Worm (Caenorhabditis elegans) whole organism, L2 larva: ENCODE data around the gene C14A11.6.

Source experiments
- C34F6.9 ChIP-seq: fragments of 150-350 bp; optimal IDR thresholded peaks from 2 replicates; lab custom pipeline; 2014; ENCODE audit warnings: missing biosample characterization, missing genetic modification characterization
- R02D3.7 ChIP-seq: fragments of 150-350 bp; optimal IDR thresholded peaks from 2 replicates; lab custom pipeline; 2014; ENCODE audit warnings: missing biosample characterization, missing genetic modification characterization
- Y55F3AM.14 ChIP-seq: fragments of 200-800 bp; sonication (Bioruptor generic); optimal IDR thresholded peaks from 2 replicates; lab custom pipeline; 2018; ENCODE audit warnings: mild to moderate bottlenecking, missing genetic modification characterization, missing compliant biosample characterization
- ZK546.5 ChIP-seq: sonication (generic microtip); optimal IDR thresholded peaks from 2 replicates; lab custom pipeline; 2017; ENCODE audit warnings: missing biosample characterization, missing genetic modification characterization
- alr-1 ChIP-seq: fragments of 150-350 bp; optimal IDR thresholded peaks from 2 replicates; lab custom pipeline; 2014; ENCODE audit warnings: missing biosample characterization, missing genetic modification characterization
- ama-1 ChIP-seq: fragments of 150-350 bp; optimal IDR thresholded peaks from 2 replicates; lab custom pipeline; 2018; ENCODE audit warnings: inconsistent platforms
- blmp-1 ChIP-seq: sonication (generic microtip); optimal IDR thresholded peaks from 2 replicates; lab custom pipeline; 2017; ENCODE audit warnings: missing genetic modification characterization, mild to moderate bottlenecking, missing compliant biosample characterization, antibody characterized with exemption, moderate library complexity; ENCODE audit not compliant: insufficient read depth
- ceh-16 ChIP-seq: fragments of 150-350 bp; optimal IDR thresholded peaks from 2 replicates; lab custom pipeline; 2014; ENCODE audit warnings: missing biosample characterization, missing genetic modification characterization
- ceh-82 ChIP-seq: fragments of 150-350 bp; optimal IDR thresholded peaks from 2 replicates; lab custom pipeline; 2014; ENCODE audit warnings: missing biosample characterization, missing genetic modification characterization
- crh-2 ChIP-seq: sonication (generic microtip); optimal IDR thresholded peaks from 2 replicates; lab custom pipeline; 2017; ENCODE audit warnings: missing biosample characterization, missing genetic modification characterization
- egl-27 ChIP-seq: sonication (generic microtip); optimal IDR thresholded peaks from 3 replicates; lab custom pipeline; 2017; ENCODE audit warnings: missing biosample characterization, missing genetic modification reagents, missing genetic modification characterization
- elt-1 ChIP-seq: fragments of 150-350 bp; optimal IDR thresholded peaks from 2 replicates; lab custom pipeline; 2014; ENCODE audit warnings: missing biosample characterization, missing genetic modification characterization
- elt-3 ChIP-seq: sonication (generic microtip); optimal IDR thresholded peaks from 2 replicates; lab custom pipeline; 2017; ENCODE audit warnings: missing biosample characterization, missing genetic modification characterization
- fos-1 ChIP-seq: fragments of 150-350 bp; optimal IDR thresholded peaks from 2 replicates; lab custom pipeline; 2014; ENCODE audit warnings: missing biosample characterization, missing genetic modification characterization
- gmeb-1 ChIP-seq: fragments of 150-350 bp; optimal IDR thresholded peaks from 2 replicates; lab custom pipeline; 2014; ENCODE audit warnings: missing biosample characterization, missing genetic modification characterization
- lin-11 ChIP-seq: fragments of 150-350 bp; sonication (generic microtip); optimal IDR thresholded peaks from 2 replicates; lab custom pipeline; 2014; ENCODE audit warnings: missing biosample characterization, missing genetic modification characterization, inconsistent platforms, mixed read lengths
- lin-13 ChIP-seq: fragments of 150-350 bp; optimal IDR thresholded peaks from 2 replicates; lab custom pipeline; 2014; ENCODE audit warnings: missing biosample characterization, missing genetic modification reagents, missing genetic modification characterization
- lin-39 ChIP-seq: fragments of 150-350 bp; optimal IDR thresholded peaks from 2 replicates; lab custom pipeline; 2014; ENCODE audit warnings: missing biosample characterization, missing genetic modification reagents, missing genetic modification characterization
- lsy-2 ChIP-seq, 2 experiments: fragments of 150-350 bp in 1 of 2; sonication (generic microtip) in 1 of 2; optimal IDR thresholded peaks; 2 replicates each; lab custom pipeline; 2014 to 2017; ENCODE audit warnings: missing biosample characterization in 2 of 2, missing genetic modification characterization in 2 of 2
- mbf-1 ChIP-seq: sonication (generic microtip); optimal IDR thresholded peaks from 2 replicates; lab custom pipeline; 2017; ENCODE audit warnings: missing biosample characterization, missing genetic modification characterization
- mdl-1 ChIP-seq, 2 experiments: fragments of 150-350 bp in 1 of 2; sonication (generic microtip) in 1 of 2; optimal IDR thresholded peaks; 2 replicates each; lab custom pipeline; 2017; ENCODE audit warnings: missing biosample characterization in 2 of 2, missing genetic modification characterization in 2 of 2
- nhr-11 ChIP-seq: fragments of 150-350 bp; optimal IDR thresholded peaks from 2 replicates; lab custom pipeline; 2014; ENCODE audit warnings: missing biosample characterization, missing genetic modification characterization
- nhr-12 ChIP-seq: fragments of 150-350 bp; optimal IDR thresholded peaks from 2 replicates; lab custom pipeline; 2014; ENCODE audit warnings: missing biosample characterization, missing genetic modification characterization
- nhr-21 ChIP-seq: fragments of 150-350 bp; optimal IDR thresholded peaks from 2 replicates; lab custom pipeline; 2014; ENCODE audit warnings: missing biosample characterization, missing genetic modification characterization
- nhr-23 ChIP-seq: fragments of 150-350 bp; optimal IDR thresholded peaks from 2 replicates; lab custom pipeline; 2014; ENCODE audit warnings: missing biosample characterization, missing genetic modification reagents, missing genetic modification characterization
- nhr-237 ChIP-seq: fragments of 150-350 bp; optimal IDR thresholded peaks from 2 replicates; lab custom pipeline; 2014; ENCODE audit warnings: missing biosample characterization, missing genetic modification characterization
- nhr-25 ChIP-seq: fragments of 150-350 bp; sonication (generic microtip); optimal IDR thresholded peaks from 3 replicates; lab custom pipeline; 2014; ENCODE audit warnings: missing biosample characterization, missing genetic modification characterization
- nhr-6 ChIP-seq: fragments of 150-350 bp; optimal IDR thresholded peaks from 2 replicates; lab custom pipeline; 2014; ENCODE audit warnings: missing biosample characterization, missing genetic modification characterization
- peb-1 ChIP-seq: fragments of 150-350 bp; optimal IDR thresholded peaks from 2 replicates; lab custom pipeline; 2014; ENCODE audit warnings: missing biosample characterization, missing genetic modification characterization
- sem-4 ChIP-seq: fragments of 150-350 bp; optimal IDR thresholded peaks from 2 replicates; lab custom pipeline; 2014; ENCODE audit warnings: missing biosample characterization, missing genetic modification reagents, missing genetic modification characterization
- sma-3 ChIP-seq: sonication (generic microtip); optimal IDR thresholded peaks from 2 replicates; lab custom pipeline; 2016; ENCODE audit warnings: missing genetic modification reagents, missing genetic modification characterization, missing compliant biosample characterization
- sma-9 ChIP-seq, 2 experiments: fragments of 150-350 bp in 1 of 2; sonication (generic microtip) in 1 of 2; optimal IDR thresholded peaks; 2 replicates each; lab custom pipeline; 2014 to 2016; ENCODE audit warnings: missing genetic modification characterization in 2 of 2, mild to moderate bottlenecking in 1 of 2, missing biosample characterization in 1 of 2, missing compliant biosample characterization in 1 of 2, missing genetic modification reagents in 1 of 2, moderate library complexity in 1 of 2
- snpc-4 ChIP-seq: fragments of 150-350 bp; optimal IDR thresholded peaks from 2 replicates; lab custom pipeline; 2014; ENCODE audit warnings: missing biosample characterization, missing genetic modification characterization
- unc-39 ChIP-seq: fragments of 150-350 bp; optimal IDR thresholded peaks from 2 replicates; lab custom pipeline; 2014; ENCODE audit warnings: missing biosample characterization, missing genetic modification characterization
- unc-55 ChIP-seq: fragments of 150-350 bp; sonication (generic microtip); optimal IDR thresholded peaks from 3 replicates; lab custom pipeline; 2014; ENCODE audit warnings: missing biosample characterization, missing genetic modification reagents, missing genetic modification characterization
- unc-62 ChIP-seq: fragments of 150-350 bp; optimal IDR thresholded peaks from 2 replicates; lab custom pipeline; 2014; ENCODE audit warnings: missing biosample characterization, missing genetic modification reagents, missing genetic modification characterization
- ztf-1 ChIP-seq: fragments of 200-800 bp; sonication (Bioruptor generic); conservative IDR thresholded peaks from 2 replicates; pipeline ENCODE4 v1.3.6; 2022; ENCODE audit warnings: missing genetic modification characterization, missing compliant biosample characterization
- ztf-11 ChIP-seq: sonication (generic microtip); optimal IDR thresholded peaks from 2 replicates; lab custom pipeline; 2017; ENCODE audit warnings: missing biosample characterization, missing genetic modification characterization
- ztf-4 ChIP-seq: fragments of 150-350 bp; optimal IDR thresholded peaks from 2 replicates; lab custom pipeline; 2014; ENCODE audit warnings: missing biosample characterization, missing genetic modification characterization

Gene C14A11.6

DNA sequence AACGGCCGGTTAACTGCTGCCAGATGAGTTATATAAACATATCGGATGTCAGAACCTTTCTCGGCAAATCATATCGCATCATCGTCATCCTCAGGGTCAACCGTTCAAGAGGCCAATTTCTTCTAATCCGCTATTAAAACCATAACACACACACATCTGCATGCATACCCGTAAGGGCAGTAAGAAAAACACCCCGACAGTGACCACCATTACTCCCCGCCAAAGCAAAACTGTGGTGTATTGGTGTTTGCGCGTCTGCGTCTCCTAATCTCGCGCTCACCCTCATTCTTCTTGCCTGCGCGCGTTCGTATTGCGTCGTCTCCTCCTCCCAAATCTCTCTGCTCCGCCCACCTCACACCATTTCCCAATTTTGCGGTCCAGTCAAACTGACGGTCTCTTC is 20.4 kb downstream of the C14A11.6 start:
- TF ChIP-seq blmp-1, result no peak
- TF ChIP-seq fos-1 (tag; lab: Kevin White, UChicago), result no peak
- TF ChIP-seq unc-55 (GFP tag; lab: Kevin White, UChicago), result no peak
- no peak for TF ChIP-seq gmeb-1 (tag; lab: Kevin White, UChicago)
- TF ChIP-seq nhr-21 (tag; lab: Kevin White, UChicago), result no peak
- TF ChIP-seq nhr-237 (tag; lab: Kevin White, UChicago), result no peak
- TF ChIP-seq unc-39 (tag; lab: Kevin White, UChicago), result no peak
- no peak for TF ChIP-seq sem-4
- no peak for TF ChIP-seq peb-1
- TF ChIP-seq unc-62 (GFP tag; lab: Kevin White, UChicago), result no peak
- no peak for TF ChIP-seq sma-3 (GFP tag; lab: Kevin White, UChicago)
- no peak for TF ChIP-seq Y55F3AM.14 (GFP tag; lab: Kevin White, UChicago)
- no peak for TF ChIP-seq nhr-23 (tag; lab: Kevin White, UChicago)
- no peak for TF ChIP-seq lin-11 (tag; lab: Kevin White, UChicago)
- TF ChIP-seq elt-3 (tag; lab: Kevin White, UChicago), result no peak
- no peak for TF ChIP-seq egl-27 (tag; lab: Kevin White, UChicago)
- no peak for TF ChIP-seq ztf-4
- TF ChIP-seq nhr-11 (tag; lab: Kevin White, UChicago), result no peak
- TF ChIP-seq elt-1 (tag; lab: Kevin White, UChicago), result no peak
- TF ChIP-seq lin-13 (GFP tag; lab: Kevin White, UChicago), result no peak

DNA sequence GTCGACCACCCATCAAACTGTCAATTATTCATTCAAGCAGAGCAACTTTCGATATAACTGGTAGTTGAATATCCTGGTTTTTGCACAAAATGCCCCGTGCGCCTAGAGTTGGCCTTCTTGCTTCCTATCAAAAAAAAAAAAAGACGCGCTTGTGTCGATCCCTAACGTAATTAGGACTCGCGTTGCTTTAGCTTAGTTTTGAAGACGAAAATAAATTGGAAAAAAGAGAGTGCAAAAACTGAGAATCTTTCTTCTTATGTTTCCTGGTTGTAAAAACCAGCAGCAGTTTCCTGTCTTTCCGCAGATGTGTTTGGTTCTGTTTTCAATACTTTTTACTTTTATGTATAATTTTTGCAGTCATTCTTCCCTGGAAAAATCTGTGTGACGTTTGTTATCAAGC is 36.0 kb downstream of the C14A11.6 start:
- TF ChIP-seq mbf-1 (no peak), sem-4 (no peak), unc-39 (tag; lab: Kevin White, UChicago) (no peak), snpc-4 (tag; lab: Kevin White, UChicago) (no peak), crh-2 (no peak), ceh-16 (no peak), lin-13 (GFP tag; lab: Kevin White, UChicago) (no peak), ceh-82 (tag; lab: Kevin White, UChicago) (no peak), sma-9 (GFP tag; optimal IDR thresholded peaks at IDR 0.05; lab: Kevin White, UChicago) (no peak), sma-9 (tag; optimal IDR thresholded peaks at IDR 0.05; lab: Kevin White, UChicago) (no peak), sma-3 (GFP tag; lab: Kevin White, UChicago) (no peak), nhr-25 (tag; lab: Kevin White, UChicago) (no peak), alr-1 (tag; lab: Kevin White, UChicago) (no peak), ztf-11 (tag; lab: Kevin White, UChicago) (no peak), Y55F3AM.14 (GFP tag; lab: Kevin White, UChicago) (no peak), gmeb-1 (tag; lab: Kevin White, UChicago) (no peak), nhr-21 (tag; lab: Kevin White, UChicago) (no peak)
- TF ChIP-seq, all 48 proteins: peak for 0

ce11 chrX:2776955-2777354 is 37.0 kb downstream of the C14A11.6 start:
- TF ChIP-seq nhr-21 (tag; lab: Kevin White, UChicago), result no peak
- TF ChIP-seq blmp-1, result no peak
- TF ChIP-seq ama-1 (lab: Kevin White, UChicago), result no peak
- no peak for TF ChIP-seq mdl-1 (tag; optimal IDR thresholded peaks at IDR 0.05; lab: Kevin White, UChicago)
- no peak for TF ChIP-seq nhr-6
- TF ChIP-seq ztf-4, result no peak
- no peak for TF ChIP-seq nhr-12 (tag; lab: Kevin White, UChicago)
- TF ChIP-seq ztf-1 (GFP tag; lab: Robert Waterston, UW), result no peak

DNA sequence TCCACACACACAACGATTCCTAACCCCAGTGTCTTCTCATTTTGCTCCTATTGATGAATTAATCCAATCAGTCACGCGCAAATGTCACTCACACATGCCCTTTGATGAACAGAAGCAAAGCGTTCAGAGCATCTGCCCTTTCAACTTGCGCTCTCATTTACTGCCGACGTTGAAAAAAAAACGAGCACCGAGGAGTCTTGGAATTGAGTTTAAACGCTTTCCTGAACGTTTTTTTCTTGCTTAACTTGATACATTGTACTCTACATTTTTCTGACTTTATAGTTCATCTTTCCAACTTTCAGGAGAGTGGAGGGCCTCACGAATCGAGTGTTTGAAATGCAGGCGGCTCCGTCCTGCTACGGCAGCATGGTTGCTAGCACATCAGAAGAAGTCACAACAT is 42.2 kb downstream of the C14A11.6 start, which contains the start of gene cgef-1:
cgef-1 (plus strand) TSS at position 301 of the 400 bp plus-strand sequence.
- TF ChIP-seq ZK546.5 (tag; lab: Kevin White, UChicago) (no peak), unc-39 (tag; lab: Kevin White, UChicago) (no peak), unc-62 (GFP tag; lab: Kevin White, UChicago) (no peak), ceh-82 (tag; lab: Kevin White, UChicago) (no peak), elt-1 (tag; lab: Kevin White, UChicago) (no peak), R02D3.7 (tag; lab: Kevin White, UChicago) (no peak), egl-27 (tag; lab: Kevin White, UChicago) (no peak), ztf-11 (tag; lab: Kevin White, UChicago) (no peak), lin-13 (GFP tag; lab: Kevin White, UChicago) (no peak), ztf-4 (no peak), elt-3 (tag; lab: Kevin White, UChicago) (no peak), nhr-11 (tag; lab: Kevin White, UChicago) (no peak), lsy-2 (tag; optimal IDR thresholded peaks at IDR 0.05; lab: Kevin White, UChicago) (no peak), fos-1 (tag; lab: Kevin White, UChicago) (no peak), C34F6.9 (tag; lab: Kevin White, UChicago) (no peak), lin-39 (no peak), ztf-1 (GFP tag; lab: Robert Waterston, UW) (no peak)
